Fruit fly (Drosophila melanogaster): ENCODE measurements around the gene gro.

Gene gro

DNA sequence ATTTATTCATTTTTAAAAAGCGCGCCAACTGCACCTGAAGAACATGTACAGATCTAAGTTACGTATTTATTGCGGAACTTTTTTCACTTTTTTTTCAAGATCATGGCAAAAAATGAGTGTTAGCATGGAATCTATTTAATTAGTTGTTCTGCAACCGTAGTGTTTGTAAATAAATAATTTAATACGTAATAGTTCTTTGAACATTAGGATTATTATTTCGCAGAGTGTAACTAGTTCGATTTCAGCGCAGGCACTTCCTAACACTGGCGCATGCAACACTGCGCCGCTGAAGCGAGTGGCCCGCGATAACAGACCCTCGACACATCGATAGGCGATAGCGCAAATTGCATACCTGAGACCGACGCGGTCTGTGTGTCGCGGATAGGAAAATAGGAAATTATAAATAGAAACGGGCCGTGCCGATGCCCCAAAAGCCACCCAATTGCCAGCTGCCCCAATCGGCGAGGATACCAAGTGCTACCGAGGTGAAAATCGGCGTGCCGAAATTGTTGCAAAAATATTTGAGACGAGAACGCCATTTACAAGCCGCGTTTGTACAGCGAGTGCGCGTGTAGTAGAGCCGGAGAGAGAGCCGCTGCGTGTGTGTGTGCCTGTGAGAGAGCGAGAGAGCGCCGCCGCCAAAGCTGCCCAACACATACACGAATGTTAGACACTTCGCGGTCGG is at the start of gene gro:
TSS of gene gro (plus strand) at position 320 of the 685 bp plus-strand sequence.
- TF ChIP-seq h (optimal IDR thresholded peaks at IDR 0.05) (no peak), psq (optimal IDR thresholded peaks at IDR 0.05) (no peak), Sin3A (optimal IDR thresholded peaks at IDR 0.05) (no peak), Myc (optimal IDR thresholded peaks at IDR 0.05) (no peak), insv (optimal IDR thresholded peaks at IDR 0.05) (no peak), ttk (optimal IDR thresholded peaks at IDR 0.05) (no peak)

DNA sequence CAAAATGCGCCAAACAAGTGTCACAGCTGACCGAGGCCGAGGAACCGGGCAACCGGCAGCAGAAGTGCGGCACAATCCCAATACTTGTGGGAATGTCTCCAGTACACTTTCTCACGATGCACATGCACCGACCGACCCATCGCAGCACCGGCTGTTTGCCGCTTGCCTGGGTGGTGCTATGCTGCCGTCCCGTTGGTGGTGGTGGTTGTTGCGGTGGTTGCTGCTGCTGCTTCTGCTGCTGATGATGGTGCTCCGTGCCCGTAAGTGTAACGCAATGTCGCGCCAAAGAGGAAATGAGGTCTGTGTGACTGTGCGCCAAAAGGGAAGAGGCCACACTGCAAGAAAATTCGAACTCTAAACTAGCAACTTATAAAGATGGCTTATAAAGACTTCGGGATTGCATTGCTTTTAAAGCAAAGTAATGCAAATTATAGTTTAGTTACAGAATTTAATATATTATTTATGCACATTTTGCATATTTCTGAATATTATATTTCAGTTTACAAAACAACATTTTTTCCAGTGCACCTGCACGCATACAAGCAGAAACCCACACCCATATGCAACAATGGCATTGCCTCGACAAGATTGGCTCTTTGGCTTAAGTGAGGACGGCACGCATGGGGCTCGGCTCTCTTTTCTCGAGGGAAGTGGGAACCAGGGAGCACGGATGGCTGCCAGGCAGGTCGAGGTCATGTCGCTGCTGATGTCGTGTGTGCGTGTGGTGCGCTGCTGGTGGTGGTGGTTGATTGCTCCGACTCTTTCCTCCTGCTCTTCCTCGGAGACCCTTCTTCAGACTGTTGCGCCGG is 45.1 kb upstream of the gro start, which contains the start of gene CG43116:
TSS of gene CG43116 (minus strand) at position 800 of the 809 bp plus-strand sequence.
- no peak for TF ChIP-seq ttk (optimal IDR thresholded peaks at IDR 0.05)
- TF ChIP-seq Myc (optimal IDR thresholded peaks at IDR 0.05): no peak
- TF ChIP-seq insv (optimal IDR thresholded peaks at IDR 0.05): no peak
- TF ChIP-seq Sin3A (optimal IDR thresholded peaks at IDR 0.05): no peak

DNA sequence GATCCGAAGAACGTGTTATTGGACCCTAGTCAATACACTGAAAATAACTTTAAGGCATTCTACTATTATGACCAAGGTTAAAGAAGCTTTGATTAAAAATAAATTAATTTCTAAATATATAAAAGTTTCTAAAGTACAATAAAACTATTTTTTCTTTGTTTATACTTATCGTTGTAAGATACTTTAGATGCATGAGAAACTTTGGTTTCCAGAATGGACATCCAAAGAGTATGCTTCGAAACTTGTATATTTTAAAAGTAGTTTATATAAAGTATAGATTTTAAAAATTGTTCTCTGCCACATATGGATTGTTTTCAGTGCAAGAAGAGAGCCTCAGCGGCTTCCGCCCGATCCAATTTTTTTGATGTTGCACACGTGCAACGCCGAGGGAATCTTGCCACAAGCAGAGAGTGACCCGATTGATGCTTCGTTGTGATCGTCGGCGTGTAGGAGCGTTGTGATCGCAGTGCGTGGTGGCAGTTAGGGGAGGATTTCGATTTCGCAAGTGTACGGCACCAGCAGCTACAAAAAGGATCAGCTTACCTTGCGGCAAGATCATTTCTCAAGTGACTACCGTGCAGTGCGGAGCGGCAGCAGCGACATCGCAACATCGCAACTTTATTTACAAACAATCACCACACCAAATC is 44.3 kb upstream of the gro start:
- TF ChIP-seq psq (optimal IDR thresholded peaks at IDR 0.05) (no peak), Sin3A (optimal IDR thresholded peaks at IDR 0.05) (no peak), h (optimal IDR thresholded peaks at IDR 0.05) (no peak), Myc (optimal IDR thresholded peaks at IDR 0.05) (no peak), ttk (optimal IDR thresholded peaks at IDR 0.05) (no peak), insv (optimal IDR thresholded peaks at IDR 0.05) (no peak)

DNA sequence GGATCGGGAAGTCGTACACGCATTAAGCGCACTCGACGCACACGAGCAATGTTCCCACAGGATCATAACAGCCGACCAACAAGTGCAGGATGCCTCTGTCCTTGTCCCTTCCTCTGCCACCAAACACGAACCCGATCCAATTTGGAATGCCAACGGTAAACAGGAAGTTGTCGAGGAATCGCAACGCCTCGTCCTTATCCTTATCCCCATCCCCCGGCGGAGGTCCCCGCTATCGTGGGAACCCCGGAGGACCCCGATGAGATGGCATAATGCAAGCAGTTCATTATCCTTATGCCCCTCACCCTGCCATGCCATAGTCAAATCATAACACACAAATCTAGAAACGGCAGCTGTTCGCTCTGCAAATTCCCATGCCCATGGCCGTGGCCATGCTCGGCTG is 42.4 kb upstream of the gro start:
- TF ChIP-seq psq (optimal IDR thresholded peaks at IDR 0.05): no peak
- TF ChIP-seq ttk (optimal IDR thresholded peaks at IDR 0.05): no peak
- no peak for TF ChIP-seq insv (optimal IDR thresholded peaks at IDR 0.05)
- TF ChIP-seq h (optimal IDR thresholded peaks at IDR 0.05): no peak
- TF ChIP-seq Myc (optimal IDR thresholded peaks at IDR 0.05): no peak
- TF ChIP-seq Sin3A (optimal IDR thresholded peaks at IDR 0.05): no peak

DNA sequence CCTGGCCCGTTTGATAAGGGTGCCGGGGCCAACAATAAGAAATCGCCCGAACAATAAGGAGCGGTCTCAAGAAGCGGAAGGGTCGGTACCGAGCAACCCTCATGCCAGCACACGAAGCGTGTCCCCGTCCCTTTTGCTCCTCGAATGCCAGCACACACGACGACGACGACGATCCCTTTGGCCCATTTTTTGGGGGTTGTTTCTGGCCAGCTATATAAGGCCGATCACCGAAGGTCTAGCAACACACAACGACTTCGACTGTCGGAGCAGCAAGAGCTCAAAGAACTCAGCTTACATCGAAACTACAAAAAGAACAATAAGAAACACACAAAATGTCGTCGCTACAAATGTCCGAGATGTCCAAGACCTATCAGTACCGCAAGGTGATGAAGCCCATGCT is 41.9 kb upstream of the gro start:
- TF ChIP-seq Myc (optimal IDR thresholded peaks at IDR 0.05) (no peak), insv (optimal IDR thresholded peaks at IDR 0.05) (no peak), h (optimal IDR thresholded peaks at IDR 0.05) (no peak), ttk (optimal IDR thresholded peaks at IDR 0.05) (no peak), psq (optimal IDR thresholded peaks at IDR 0.05) (no peak), Sin3A (optimal IDR thresholded peaks at IDR 0.05) (no peak)

DNA sequence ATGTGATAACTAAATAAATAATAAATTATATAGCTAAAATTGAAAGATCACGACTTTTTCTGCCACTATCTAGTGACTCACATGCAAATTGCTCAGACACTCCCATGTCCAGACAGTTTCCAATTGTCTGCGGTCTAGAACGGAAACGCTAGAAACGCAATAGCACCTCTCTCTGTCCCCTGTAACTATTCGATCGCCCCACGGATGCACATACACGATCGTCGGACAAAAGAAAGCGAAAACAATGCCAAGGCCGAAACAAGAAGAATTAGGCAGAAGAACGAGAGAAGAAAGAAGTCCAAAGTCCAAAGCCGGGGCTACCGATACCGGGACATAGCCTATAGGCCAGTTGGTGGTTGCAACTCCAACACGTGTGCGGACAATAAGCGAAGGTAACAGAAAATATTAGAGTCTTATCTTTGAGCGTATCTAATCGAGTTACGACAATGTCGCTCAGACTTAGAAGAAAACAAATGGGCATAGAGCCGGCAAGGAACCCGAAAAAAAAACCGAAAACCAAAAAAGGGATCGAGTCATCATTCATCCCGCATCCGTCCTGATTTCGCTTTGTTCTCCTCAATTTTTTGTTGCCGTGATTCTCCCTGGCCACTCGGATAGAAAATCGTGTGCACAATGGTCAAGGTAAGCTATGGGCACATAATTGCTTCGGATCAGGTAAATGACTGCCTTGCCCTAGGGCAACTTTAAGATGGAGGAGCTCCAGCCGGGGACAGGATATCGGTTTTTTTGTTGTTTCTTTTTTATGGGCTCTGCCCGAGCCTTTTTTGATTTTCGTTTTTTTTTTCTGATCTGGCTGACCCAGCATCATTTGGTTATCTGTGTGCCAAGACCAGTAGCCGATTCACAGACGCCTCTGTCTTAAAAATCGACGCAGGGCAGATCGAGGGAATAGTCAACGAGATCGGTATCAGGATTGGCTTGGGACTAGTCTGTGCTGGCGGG is 40.5 kb upstream of the gro start:
- TF ChIP-seq psq (optimal IDR thresholded peaks at IDR 0.05) (no peak), Sin3A (optimal IDR thresholded peaks at IDR 0.05) (no peak), insv (optimal IDR thresholded peaks at IDR 0.05) (no peak), h (optimal IDR thresholded peaks at IDR 0.05) (no peak), Myc (optimal IDR thresholded peaks at IDR 0.05) (no peak), ttk (optimal IDR thresholded peaks at IDR 0.05) (no peak)

DNA sequence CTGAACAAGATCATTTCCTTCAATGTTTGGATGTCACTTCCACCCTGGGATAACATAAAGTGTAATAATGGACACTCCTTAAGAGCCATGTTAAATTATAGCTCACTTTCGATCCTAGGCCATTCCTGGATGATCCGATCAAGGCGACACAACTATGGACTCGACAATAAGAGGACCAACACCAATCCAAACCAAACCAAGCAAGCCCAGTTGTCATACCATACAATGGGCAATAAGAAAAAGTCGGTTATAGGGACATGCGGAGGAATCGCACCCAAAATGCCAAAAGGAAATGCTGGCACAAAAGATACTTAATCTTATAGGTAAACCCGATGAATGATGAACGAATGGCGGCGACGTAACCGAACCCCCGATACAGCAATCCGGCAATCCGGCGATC is 39.5 kb upstream of the gro start:
- no peak for TF ChIP-seq h (optimal IDR thresholded peaks at IDR 0.05)
- TF ChIP-seq ttk (optimal IDR thresholded peaks at IDR 0.05): no peak
- TF ChIP-seq Sin3A (optimal IDR thresholded peaks at IDR 0.05): no peak
- no peak for TF ChIP-seq Myc (optimal IDR thresholded peaks at IDR 0.05)

DNA sequence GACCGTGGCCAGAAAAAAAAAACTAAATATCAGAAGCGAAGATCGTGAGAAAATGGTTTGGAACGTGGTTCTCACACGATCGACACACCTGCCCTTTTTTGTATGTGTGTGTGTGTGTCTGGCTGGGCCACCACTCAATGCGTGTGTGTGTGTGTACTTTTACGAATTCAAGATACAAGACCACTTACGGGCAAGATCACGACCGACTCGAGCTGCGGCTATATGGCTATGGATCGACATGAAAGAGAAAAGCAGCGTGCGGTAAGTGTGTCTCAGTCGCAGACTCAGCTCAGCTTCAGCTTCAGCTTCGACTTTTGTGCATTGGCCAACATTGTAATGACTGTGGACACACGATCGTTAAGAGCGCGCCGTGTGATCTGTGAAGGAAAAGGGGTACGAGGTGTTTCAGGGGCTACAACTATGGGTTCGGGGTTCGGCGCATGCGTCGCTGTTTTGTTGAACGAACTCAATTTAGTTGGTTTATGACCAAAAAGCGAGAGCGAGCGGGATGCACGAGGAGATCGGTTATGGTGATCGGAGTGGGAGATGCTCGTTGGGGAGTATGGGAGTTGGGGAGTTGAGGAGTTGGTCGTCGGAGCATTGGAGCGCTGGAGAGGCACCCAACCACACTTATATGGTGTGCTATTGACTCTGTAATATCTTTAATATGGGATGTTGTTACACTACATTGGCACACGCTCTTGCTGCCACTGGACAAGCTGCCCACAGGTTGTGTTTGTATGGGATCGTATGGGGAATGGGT is 38.8 kb upstream of the gro start:
- TF ChIP-seq ttk (optimal IDR thresholded peaks at IDR 0.05): no peak
- no peak for TF ChIP-seq Myc (optimal IDR thresholded peaks at IDR 0.05)
- TF ChIP-seq psq (optimal IDR thresholded peaks at IDR 0.05): no peak

DNA sequence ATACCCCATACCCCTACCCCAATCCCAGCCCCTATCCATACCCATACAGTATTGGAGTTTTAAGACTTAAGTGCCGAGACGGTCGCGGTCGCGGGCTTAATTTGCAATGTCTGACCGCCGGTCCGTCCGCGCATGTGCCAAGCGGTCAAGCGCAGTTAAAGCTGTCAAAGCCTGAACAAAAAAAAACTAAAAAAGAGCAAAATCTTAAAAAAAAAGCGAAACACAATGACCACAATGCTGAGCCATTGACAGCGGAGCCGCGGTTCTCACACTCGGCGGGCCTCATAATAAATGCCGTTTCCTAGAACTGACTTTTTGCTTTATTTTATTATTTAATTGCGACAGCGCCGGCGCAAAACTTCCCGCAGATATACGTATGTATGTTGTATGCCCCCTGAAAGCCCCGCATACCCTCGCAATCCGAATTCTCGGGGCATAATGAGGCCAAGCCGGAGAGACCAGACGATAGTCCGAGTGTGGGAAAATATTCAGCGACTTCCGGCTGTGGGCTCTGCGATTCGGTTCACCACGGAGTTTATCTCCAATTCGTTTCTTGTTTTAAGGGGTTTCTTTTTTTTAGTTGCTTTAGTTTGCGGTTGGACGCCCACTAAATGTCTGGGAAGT is 37.0 kb upstream of the gro start:
- TF ChIP-seq ttk (optimal IDR thresholded peaks at IDR 0.05) (no peak), Myc (optimal IDR thresholded peaks at IDR 0.05) (no peak), Sin3A (optimal IDR thresholded peaks at IDR 0.05) (no peak), h (optimal IDR thresholded peaks at IDR 0.05) (no peak), psq (optimal IDR thresholded peaks at IDR 0.05) (no peak)

DNA sequence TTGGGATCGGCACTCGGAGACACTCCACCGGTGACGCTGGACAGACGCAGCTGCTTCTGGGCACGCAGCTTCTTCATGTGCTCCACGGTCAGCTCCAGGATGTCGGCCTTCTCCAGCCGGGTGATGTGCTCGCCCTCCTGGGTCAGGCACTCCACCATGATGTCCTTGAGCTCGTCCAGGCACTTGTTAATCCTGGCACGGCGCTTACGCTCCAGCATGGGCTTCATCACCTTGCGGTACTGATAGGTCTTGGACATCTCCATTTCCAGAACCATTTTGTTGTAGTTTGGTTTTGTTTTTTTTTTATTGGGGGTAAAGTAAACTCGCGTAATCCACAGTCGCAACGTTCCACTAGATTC is 35.9 kb upstream of the gro start:
- no peak for TF ChIP-seq h (optimal IDR thresholded peaks at IDR 0.05)
- TF ChIP-seq Sin3A (optimal IDR thresholded peaks at IDR 0.05): no peak
- TF ChIP-seq psq (optimal IDR thresholded peaks at IDR 0.05): no peak
- TF ChIP-seq Myc (optimal IDR thresholded peaks at IDR 0.05): no peak
- TF ChIP-seq insv (optimal IDR thresholded peaks at IDR 0.05): no peak
- TF ChIP-seq ttk (optimal IDR thresholded peaks at IDR 0.05): no peak

Data from Kc167 (cell line).